Worm (Caenorhabditis elegans): ENCODE measurements around the gene shn-1.

Gene shn-1

DNA sequence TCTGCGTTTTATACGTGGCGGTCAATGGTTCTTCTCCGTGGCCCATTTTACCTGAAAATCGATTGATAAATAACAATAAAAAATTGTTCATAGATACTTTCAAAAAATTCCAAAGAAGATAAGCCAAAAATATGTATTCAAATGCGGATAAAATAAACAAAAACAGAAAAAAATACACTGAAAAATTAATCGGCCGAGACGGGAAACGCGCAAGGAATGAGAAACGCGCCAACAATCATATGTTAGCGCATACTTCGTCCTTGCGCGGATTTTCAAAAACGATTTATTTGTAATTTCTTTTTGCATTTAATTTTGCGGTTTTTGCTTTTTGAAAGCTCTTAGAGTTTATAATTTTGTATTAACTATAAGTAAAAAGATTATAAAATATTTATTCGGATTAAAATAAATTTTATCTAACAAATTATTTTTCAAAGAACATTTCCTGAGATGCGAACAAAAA is 45.2 kb downstream of the shn-1 start, which contains the start of gene nduf-11:
nduf-11 (minus strand) TSS at position 51 of the 460 bp plus-strand sequence.
- TF ChIP-seq fkh-4 (tag; optimal IDR thresholded peaks at IDR 0.05; ENCODE audit: borderline replicate concordance) (peak; percentile 43), xbp-1 (tag; optimal IDR thresholded peaks at IDR 0.05) (peak; percentile 87), zag-1 (tag; optimal IDR thresholded peaks at IDR 0.05) (no peak), fos-1 (tag; optimal IDR thresholded peaks at IDR 0.05) (peak; percentile 77), nhr-90 (tag; optimal IDR thresholded peaks at IDR 0.05; ENCODE audit: poor library complexity) (peak; percentile 87), nhr-71 (tag; optimal IDR thresholded peaks at IDR 0.05) (peak; percentile 93), isw-1 (GFP tag; IDR thresholded peaks at IDR 0.05) (peak; percentile 84), tbx-2 (tag; optimal IDR thresholded peaks at IDR 0.05) (peak; percentile 91), nhr-12 (tag; optimal IDR thresholded peaks at IDR 0.05) (no peak), hlh-4 (tag; optimal IDR thresholded peaks at IDR 0.05) (no peak), zip-4 (GFP tag; optimal IDR thresholded peaks at IDR 0.05) (peak; percentile 54), blmp-1 (tag; optimal IDR thresholded peaks at IDR 0.05) (peak; percentile 70), rnt-1 (tag; optimal IDR thresholded peaks at IDR 0.05) (peak; percentile 92), efl-1 (optimal IDR thresholded peaks at IDR 0.05) (peak; percentile 75 to 98), efl-1 (GFP tag; optimal IDR thresholded peaks at IDR 0.05 in 1 of 2) (peak; percentile 96 to 100), sox-4 (tag; optimal IDR thresholded peaks at IDR 0.05) (peak; percentile 63), Y116A8C.19 (tag; optimal IDR thresholded peaks at IDR 0.05; ENCODE audit: borderline replicate concordance) (no peak), C04F5.9 (tag; optimal IDR thresholded peaks at IDR 0.05) (peak; percentile 72), unc-86 (tag; optimal IDR thresholded peaks at IDR 0.05) (peak; percentile 84), mep-1 (tag; optimal IDR thresholded peaks at IDR 0.05) (peak; percentile 93), sup-37 (GFP tag; optimal IDR thresholded peaks at IDR 0.05) (peak; percentile 70), nhr-76 (tag; optimal IDR thresholded peaks at IDR 0.05) (no peak), vab-15 (tag; optimal IDR thresholded peaks at IDR 0.05) (no peak), egl-13 (tag; optimal IDR thresholded peaks at IDR 0.05) (peak; percentile 56), nhr-28 (tag; optimal IDR thresholded peaks at IDR 0.05) (no peak), lin-15B (tag; optimal IDR thresholded peaks at IDR 0.05) (peak; percentile 69), pax-3 (tag; optimal IDR thresholded peaks at IDR 0.05) (peak; percentile 69), snu-23 (GFP tag; optimal IDR thresholded peaks at IDR 0.05) (peak; percentile 91), ztf-11 (tag; optimal IDR thresholded peaks at IDR 0.05) (peak in 1 of 2 experiments; percentile 70), pqm-1 (tag; optimal IDR thresholded peaks at IDR 0.05) (no peak), C34B4.2 (tag; optimal IDR thresholded peaks at IDR 0.05) (no peak), lin-35 (GFP tag; optimal IDR thresholded peaks at IDR 0.05) (peak; percentile 95 to 98), unc-30 (tag; optimal IDR thresholded peaks at IDR 0.05) (no peak), sptf-1 (tag; optimal IDR thresholded peaks at IDR 0.05) (no peak), mab-9 (GFP tag; IDR thresholded peaks at IDR 0.05) (0 out of 2 replicates have a peak, but pooled peaks have one; percentile 21), nhr-20 (tag; optimal IDR thresholded peaks at IDR 0.05) (peak; percentile 87), grh-1 (GFP tag; IDR thresholded peaks at IDR 0.05) (peak; percentile 90), nhr-84 (tag; optimal IDR thresholded peaks at IDR 0.05) (no peak), irx-1 (tag; optimal IDR thresholded peaks at IDR 0.05) (peak; percentile 85), swsn-7 (tag; optimal IDR thresholded peaks at IDR 0.05) (peak; percentile 87), ces-1 (GFP tag; optimal IDR thresholded peaks at IDR 0.05) (no peak), hpl-2 (GFP tag; optimal IDR thresholded peaks at IDR 0.05) (no peak), nhr-85 (tag) (peak; percentile 94), ceh-8 (GFP tag; optimal IDR thresholded peaks at IDR 0.05) (peak; percentile 30), hlh-17 (GFP tag; optimal IDR thresholded peaks at IDR 0.05; ENCODE audit: borderline replicate concordance) (no peak), mef-2 (tag; optimal IDR thresholded peaks at IDR 0.05) (no peak), jun-1 (tag; optimal IDR thresholded peaks at IDR 0.05) (peak; percentile 62), ceh-82 (tag; optimal IDR thresholded peaks at IDR 0.05) (peak; percentile 82 to 90 (median 87)), unc-62 (GFP tag; optimal IDR thresholded peaks at IDR 0.05) (no peak), nhr-77 (tag; optimal IDR thresholded peaks at IDR 0.05) (peak; percentile 52), dsc-1 (tag; optimal IDR thresholded peaks at IDR 0.05) (peak; percentile 90), elt-3 (tag; optimal IDR thresholded peaks at IDR 0.05) (peak in 2 of 6 experiments; percentile 64 to 91), lin-13 (GFP tag; optimal IDR thresholded peaks at IDR 0.05) (peak; percentile 75)
